Worm (Caenorhabditis elegans) whole organism, midembryonic: Measurements from ENCODE around the gene mex-5.

Source experiments
- T22C8.4 ChIP-seq: fragments of 200-800 bp; sonication (Bioruptor generic); IDR thresholded peaks from 2 replicates; pipeline ENCODE4 v1.3.6; 2022; ENCODE audit warnings: missing genetic modification characterization, missing compliant biosample characterization
- flt-1 ChIP-seq: fragments of 200-800 bp; sonication (Bioruptor generic); IDR thresholded peaks from 2 replicates; pipeline ENCODE4 v1.3.6; 2022; ENCODE audit warnings: missing genetic modification characterization, missing compliant biosample characterization
- klf-2 ChIP-seq: fragments of 200-800 bp; sonication (Bioruptor generic); conservative IDR thresholded peaks from 2 replicates; pipeline ENCODE4 v1.3.6; 2022; ENCODE audit warnings: missing genetic modification reagents, missing genetic modification characterization, missing compliant biosample characterization
- med-1 ChIP-seq: sonication (generic microtip); optimal IDR thresholded peaks from 2 replicates; lab custom pipeline; 2017; ENCODE audit warnings: missing genetic modification characterization, mild to moderate bottlenecking, missing compliant biosample characterization, antibody characterized with exemption, missing genetic modification reagents; ENCODE audit not compliant: insufficient read depth
- ref-1 ChIP-seq: fragments of 200-800 bp; sonication (Bioruptor generic); conservative IDR thresholded peaks from 2 replicates; pipeline ENCODE4 v1.3.6; 2022; ENCODE audit warnings: missing genetic modification reagents, missing genetic modification characterization, missing compliant biosample characterization

ce11 chrIV:13319886-13320650, 33.5 kb upstream of the mex-5 start:
- no peak for TF ChIP-seq ref-1 (GFP tag; lab: Robert Waterston, UW)
- no peak for TF ChIP-seq flt-1 (GFP tag; lab: Robert Waterston, UW)
- TF ChIP-seq T22C8.4 (GFP tag; lab: Robert Waterston, UW): no peak
- TF ChIP-seq med-1: no peak
- no peak for TF ChIP-seq klf-2
